Fruit fly (Drosophila melanogaster): Measurements from ENCODE around the gene IleRS.

Gene IleRS

dm6 chr3L:22275989-22276388 lies 12.5 kb upstream of the IleRS start (continued):
- TF ChIP-seq Atf3 (GFP tag; optimal IDR thresholded peaks at IDR 0.05) = no peak
- TF ChIP-seq CG2120 (GFP tag; optimal IDR thresholded peaks at IDR 0.05) = peak; percentile 25
- TF ChIP-seq Dip3 (GFP tag; optimal IDR thresholded peaks at IDR 0.05) = peak; percentile 0
- TF ChIP-seq tup (GFP tag; optimal IDR thresholded peaks at IDR 0.05) = no peak
- peak; percentile 13; the same call in 1 of the 2 replicates for TF ChIP-seq ranshi (GFP tag; IDR thresholded peaks at IDR 0.05)
- TF ChIP-seq CG11398 (GFP tag; optimal IDR thresholded peaks at IDR 0.05) = no peak
- no peak for TF ChIP-seq Hr51 (GFP tag; optimal IDR thresholded peaks at IDR 0.05)
- no peak for TF ChIP-seq slp2 (GFP tag; optimal IDR thresholded peaks at IDR 0.05)
- no peak for TF ChIP-seq Taf1 (GFP tag; IDR thresholded peaks at IDR 0.05)
- no peak for TF ChIP-seq Oaz (GFP tag; IDR thresholded peaks at IDR 0.05)
- TF ChIP-seq Dfd (GFP tag; optimal IDR thresholded peaks at IDR 0.05) = no peak
- TF ChIP-seq az2 (GFP tag; optimal IDR thresholded peaks at IDR 0.05) = no peak
- TF ChIP-seq emc (GFP tag; optimal IDR thresholded peaks at IDR 0.05) = no peak
- no peak for TF ChIP-seq CG2678 (tag; optimal IDR thresholded peaks at IDR 0.05)
- no peak for TF ChIP-seq danr (GFP tag; IDR thresholded peaks at IDR 0.05)
- TF ChIP-seq gem (tag; optimal IDR thresholded peaks at IDR 0.05) = peak; percentile 10
- TF ChIP-seq Med (GFP tag) = peak; percentile 79
- TF ChIP-seq CG11560 (tag; IDR thresholded peaks at IDR 0.05) = no peak
- no peak for TF ChIP-seq unpg (GFP tag; optimal IDR thresholded peaks at IDR 0.05)
- no peak for TF ChIP-seq pros (GFP tag; optimal IDR thresholded peaks at IDR 0.05)
- no peak for TF ChIP-seq chif (GFP tag; optimal IDR thresholded peaks at IDR 0.05)
- TF ChIP-seq CG3065 (GFP tag; optimal IDR thresholded peaks at IDR 0.05) = no peak
- TF ChIP-seq CG11247 (GFP tag; IDR thresholded peaks at IDR 0.05) = no peak
- TF ChIP-seq shn (GFP tag; optimal IDR thresholded peaks at IDR 0.05) = peak; percentile 25
- no peak for TF ChIP-seq Rx (GFP tag; IDR thresholded peaks at IDR 0.05)
- 0 out of 2 replicates have a peak, but pooled peaks have one; percentile 7 for TF ChIP-seq H2.0 (GFP tag; IDR thresholded peaks at IDR 0.05)
- peak; percentile 11 for TF ChIP-seq CG9817 (tag; optimal IDR thresholded peaks at IDR 0.05)
- no peak for TF ChIP-seq CkIIα-i1 (GFP tag; IDR thresholded peaks at IDR 0.05)
- TF ChIP-seq D (optimal IDR thresholded peaks at IDR 0.05) = no peak
- no peak for TF ChIP-seq D (GFP tag; optimal IDR thresholded peaks at IDR 0.05)
- TF ChIP-seq CG10321 (GFP tag; IDR thresholded peaks at IDR 0.05) = no peak
- TF ChIP-seq CG31224 (GFP tag; IDR thresholded peaks at IDR 0.05) = no peak
- TF ChIP-seq CG1603 (tag; optimal IDR thresholded peaks at IDR 0.05) = no peak
- TF ChIP-seq CG34422 (GFP tag; IDR thresholded peaks at IDR 0.05) = no peak
- TF ChIP-seq D19B (GFP tag; optimal IDR thresholded peaks at IDR 0.05) = no peak
- peak; percentile 14 for TF ChIP-seq sens (GFP tag)
- TF ChIP-seq E2f1 (GFP tag; IDR thresholded peaks at IDR 0.05) = no peak
- peak; percentile 31 for TF ChIP-seq Ets65A (GFP tag)
- TF ChIP-seq CG7786 (GFP tag; optimal IDR thresholded peaks at IDR 0.05) = no peak
- TF ChIP-seq CG9727 (GFP tag; optimal IDR thresholded peaks at IDR 0.05) = no peak
- no peak for TF ChIP-seq zf30C (GFP tag; optimal IDR thresholded peaks at IDR 0.05)
- TF ChIP-seq Dref (GFP tag; IDR thresholded peaks at IDR 0.05) = no peak
- no peak for TF ChIP-seq CG4404 (GFP tag; IDR thresholded peaks at IDR 0.05)
- no peak for TF ChIP-seq maf-S (GFP tag; optimal IDR thresholded peaks at IDR 0.05)
- TF ChIP-seq tin (GFP tag; optimal IDR thresholded peaks at IDR 0.05) = no peak
- TF ChIP-seq cg (GFP tag; optimal IDR thresholded peaks at IDR 0.05) = no peak
- no peak for TF ChIP-seq kah (GFP tag; optimal IDR thresholded peaks at IDR 0.05)
- no peak for TF ChIP-seq CG12299 (tag; optimal IDR thresholded peaks at IDR 0.05)
- TF ChIP-seq onecut (GFP tag; IDR thresholded peaks at IDR 0.05) = no peak
- TF ChIP-seq salm (tag; optimal IDR thresholded peaks at IDR 0.05) = no peak
- no peak for TF ChIP-seq tna (GFP tag; IDR thresholded peaks at IDR 0.05; ENCODE audit: partially characterized antibody)
- peak; percentile 44; the same call in 2 of the 3 replicates for TF ChIP-seq row (GFP tag; IDR thresholded peaks at IDR 0.05)
- TF ChIP-seq Optix (GFP tag; IDR thresholded peaks at IDR 0.05) = 0 out of 3 replicates have a peak, but pooled peaks have one; percentile 28

All from whole organism, embryonic.